Worm (Caenorhabditis elegans) whole organism, L1 larva: Measurements from ENCODE around the gene puf-5.

Experiments used
- C04F5.9 ChIP-seq: sonication (generic microtip); optimal IDR thresholded peaks from 2 replicates; lab custom pipeline; 2016; ENCODE audit warnings: missing genetic modification characterization, missing compliant biosample characterization
- C16A3.4 ChIP-seq: fragments of 150-350 bp; optimal IDR thresholded peaks from 2 replicates; lab custom pipeline; 2014; ENCODE audit warnings: missing biosample characterization, missing genetic modification characterization
- C34B4.2 ChIP-seq: sonication (generic microtip); optimal IDR thresholded peaks from 2 replicates; lab custom pipeline; 2017; ENCODE audit warnings: mild to moderate bottlenecking, missing genetic modification characterization, missing compliant biosample characterization
- F16B12.6 ChIP-seq: fragments of 150-350 bp; optimal IDR thresholded peaks from 2 replicates; lab custom pipeline; 2014; ENCODE audit warnings: missing biosample characterization, missing genetic modification characterization
- Y116A8C.19 ChIP-seq: sonication (generic microtip); optimal IDR thresholded peaks from 2 replicates; lab custom pipeline; 2016; ENCODE audit warnings: missing compliant biosample characterization, missing genetic modification characterization, borderline replicate concordance
- alr-1 ChIP-seq: fragments of 200-800 bp; sonication (Bioruptor generic); optimal IDR thresholded peaks from 2 replicates; lab custom pipeline; 2018; ENCODE audit warnings: borderline replicate concordance, mild to moderate bottlenecking, missing genetic modification characterization, missing compliant biosample characterization
- ama-1 ChIP-seq: fragments of 150-350 bp; optimal IDR thresholded peaks from 2 replicates; lab custom pipeline; 2014
- blmp-1 ChIP-seq: fragments of 150-350 bp; optimal IDR thresholded peaks from 2 replicates; lab custom pipeline; 2014; ENCODE audit warnings: missing biosample characterization, missing genetic modification characterization
- ceh-63 ChIP-seq: fragments of 200-800 bp; sonication (Bioruptor generic); optimal IDR thresholded peaks from 2 replicates; lab custom pipeline; 2018; ENCODE audit warnings: mild to moderate bottlenecking, missing genetic modification characterization, missing compliant biosample characterization
- ceh-88 ChIP-seq: fragments of 200-800 bp; sonication (Bioruptor generic); IDR thresholded peaks from 2 replicates; pipeline ENCODE4 v1.3.6; 2022; ENCODE audit warnings: missing genetic modification characterization, missing compliant biosample characterization
- ceh-90 ChIP-seq: sonication (generic microtip); optimal IDR thresholded peaks from 2 replicates; lab custom pipeline; 2016; ENCODE audit warnings: missing genetic modification characterization, missing compliant biosample characterization
- ces-1 ChIP-seq: fragments of 150-350 bp; optimal IDR thresholded peaks from 2 replicates; lab custom pipeline; 2014; ENCODE audit warnings: missing biosample characterization, missing genetic modification reagents, missing genetic modification characterization
- dpl-1 ChIP-seq, 3 experiments: fragments of 150-350 bp in 2 of 3; sonication (generic microtip) in 1 of 3; optimal IDR thresholded peaks; 2 replicates each; lab custom pipeline; 2014 to 2017; ENCODE audit warnings: missing biosample characterization in 3 of 3, missing genetic modification characterization in 3 of 3, missing genetic modification reagents in 3 of 3
- dsc-1 ChIP-seq: sonication (generic microtip); optimal IDR thresholded peaks from 2 replicates; lab custom pipeline; 2016; ENCODE audit warnings: mild to moderate bottlenecking, missing genetic modification characterization, missing compliant biosample characterization
- egl-13 ChIP-seq: sonication (generic microtip); optimal IDR thresholded peaks from 2 replicates; lab custom pipeline; 2016; ENCODE audit warnings: missing genotype, missing genetic modification reagents, missing genetic modification characterization, missing compliant biosample characterization
- egl-27 ChIP-seq, 2 experiments: fragments of 150-350 bp in 1 of 2; sonication (generic microtip); optimal IDR thresholded peaks; 3 replicates each; lab custom pipeline; 2017 to 2018; ENCODE audit warnings: missing biosample characterization in 2 of 2, missing genetic modification characterization in 2 of 2, missing genetic modification reagents in 2 of 2
- elt-2 ChIP-seq: sonication (generic microtip); optimal IDR thresholded peaks from 2 replicates; lab custom pipeline; 2016; ENCODE audit warnings: missing genetic modification characterization, mild to moderate bottlenecking, inconsistent platforms, missing compliant biosample characterization, missing genetic modification reagents
- elt-3 ChIP-seq, 6 experiments: fragments of 150-350 bp in 1 of 6; sonication (generic microtip); optimal IDR thresholded peaks; 2 replicates each; lab custom pipeline; 2017 to 2018; ENCODE audit warnings: missing biosample characterization in 6 of 6, missing genetic modification characterization in 6 of 6, inconsistent platforms in 1 of 6
- fkh-10 ChIP-seq: sonication (generic microtip); optimal IDR thresholded peaks from 2 replicates; lab custom pipeline; 2017; ENCODE audit warnings: missing biosample characterization, missing genetic modification reagents, missing genetic modification characterization
- fkh-4 ChIP-seq: sonication (generic microtip); optimal IDR thresholded peaks from 2 replicates; lab custom pipeline; 2016; ENCODE audit warnings: missing compliant biosample characterization, missing genetic modification characterization, borderline replicate concordance
- fos-1 ChIP-seq: fragments of 150-350 bp; optimal IDR thresholded peaks from 2 replicates; lab custom pipeline; 2014; ENCODE audit warnings: missing biosample characterization, missing genetic modification characterization
- hlh-4 ChIP-seq: sonication (generic microtip); optimal IDR thresholded peaks from 2 replicates; lab custom pipeline; 2016; ENCODE audit warnings: mild to moderate bottlenecking, missing genetic modification characterization, missing compliant biosample characterization
- irx-1 ChIP-seq: sonication (generic microtip); optimal IDR thresholded peaks from 2 replicates; lab custom pipeline; 2016; ENCODE audit warnings: missing genetic modification characterization, missing compliant biosample characterization
- isw-1 ChIP-seq: fragments of 200-800 bp; sonication (Bioruptor generic); IDR thresholded peaks from 2 replicates; pipeline ENCODE4 v1.3.6; 2022; ENCODE audit warnings: missing genetic modification characterization, missing compliant biosample characterization
- lin-14 ChIP-seq: fragments of 200-800 bp; sonication (Bioruptor generic); optimal IDR thresholded peaks from 2 replicates; lab custom pipeline; 2018; ENCODE audit warnings: mild to moderate bottlenecking, missing genetic modification characterization, moderate library complexity, missing compliant biosample characterization
- lin-35 ChIP-seq, 2 experiments: fragments of 150-350 bp; optimal IDR thresholded peaks; 2 replicates each; lab custom pipeline; 2014; ENCODE audit warnings: missing biosample characterization in 2 of 2, missing genetic modification characterization in 2 of 2, missing genetic modification reagents in 2 of 2
- mab-9 ChIP-seq: fragments of 200-800 bp; sonication (Bioruptor generic); IDR thresholded peaks from 2 replicates; pipeline ENCODE4 v1.3.6; 2022; ENCODE audit warnings: missing genetic modification reagents, missing genetic modification characterization, missing compliant biosample characterization
- mdl-1 ChIP-seq, 2 experiments: fragments of 150-350 bp; optimal IDR thresholded peaks; 2 replicates each; lab custom pipeline; 2014 to 2017; ENCODE audit warnings: missing biosample characterization in 2 of 2, missing genetic modification characterization in 2 of 2, inconsistent platforms in 1 of 2
- mef-2 ChIP-seq: fragments of 150-350 bp; optimal IDR thresholded peaks from 2 replicates; lab custom pipeline; 2014; ENCODE audit warnings: missing biosample characterization, missing genetic modification characterization
- nhr-19 ChIP-seq: fragments of 200-800 bp; sonication (Bioruptor generic); conservative IDR thresholded peaks from 2 replicates; pipeline ENCODE4 v1.3.6; 2022; ENCODE audit warnings: missing genetic modification characterization, missing compliant biosample characterization
- nhr-28 ChIP-seq: fragments of 150-350 bp; optimal IDR thresholded peaks from 2 replicates; lab custom pipeline; 2014; ENCODE audit warnings: missing biosample characterization, missing genetic modification characterization
- nhr-47 ChIP-seq: sonication (generic microtip); optimal IDR thresholded peaks from 2 replicates; lab custom pipeline; 2016; ENCODE audit warnings: mild to moderate bottlenecking, missing genetic modification characterization, moderate library complexity, missing compliant biosample characterization
- nhr-71 ChIP-seq: sonication (generic microtip); optimal IDR thresholded peaks from 2 replicates; lab custom pipeline; 2016; ENCODE audit warnings: mild to moderate bottlenecking, missing genetic modification characterization, moderate library complexity, missing compliant biosample characterization
- nhr-77 ChIP-seq: fragments of 150-350 bp; optimal IDR thresholded peaks from 2 replicates; lab custom pipeline; 2014; ENCODE audit warnings: missing biosample characterization, missing genetic modification characterization
- nhr-85 ChIP-seq: sonication (generic microtip); peaks from one replicate; lab custom pipeline; 2016; ENCODE audit warnings: missing genetic modification characterization, inconsistent platforms, missing compliant biosample characterization
- rnt-1 ChIP-seq: sonication (generic microtip); optimal IDR thresholded peaks from 2 replicates; lab custom pipeline; 2016; ENCODE audit warnings: mild to moderate bottlenecking, missing genetic modification characterization, moderate library complexity, missing compliant biosample characterization
- skn-1 ChIP-seq: fragments of 150-350 bp; optimal IDR thresholded peaks from 2 replicates; lab custom pipeline; 2014; ENCODE audit warnings: missing biosample characterization, missing genetic modification characterization
- snpc-4 ChIP-seq: fragments of 150-350 bp; optimal IDR thresholded peaks from 2 replicates; lab custom pipeline; 2014; ENCODE audit warnings: missing biosample characterization, missing genetic modification characterization
- snu-23 ChIP-seq: sonication (generic microtip); optimal IDR thresholded peaks from 2 replicates; lab custom pipeline; 2016; ENCODE audit warnings: missing genetic modification characterization, missing compliant biosample characterization
- sup-37 ChIP-seq: fragments of 200-800 bp; sonication (Bioruptor generic); optimal IDR thresholded peaks from 2 replicates; lab custom pipeline; 2018; ENCODE audit warnings: mild to moderate bottlenecking, missing genetic modification characterization, missing compliant biosample characterization
- tbx-2 ChIP-seq: sonication (generic microtip); optimal IDR thresholded peaks from 2 replicates; lab custom pipeline; 2016; ENCODE audit warnings: missing genetic modification characterization, missing compliant biosample characterization
- tlp-1 ChIP-seq: fragments of 150-350 bp; optimal IDR thresholded peaks from 2 replicates; lab custom pipeline; 2014; ENCODE audit warnings: missing biosample characterization, missing genetic modification characterization
- unc-130 ChIP-seq: fragments of 150-350 bp; optimal IDR thresholded peaks from 2 replicates; lab custom pipeline; 2017; ENCODE audit warnings: missing biosample characterization, missing genetic modification characterization, inconsistent platforms
- unc-62 ChIP-seq: fragments of 150-350 bp; optimal IDR thresholded peaks from 2 replicates; lab custom pipeline; 2014; ENCODE audit warnings: missing biosample characterization, missing genetic modification reagents, missing genetic modification characterization
- unc-86 ChIP-seq: sonication (generic microtip); optimal IDR thresholded peaks from 2 replicates; lab custom pipeline; 2016; ENCODE audit warnings: missing genetic modification characterization, missing compliant biosample characterization
- unc-98 ChIP-seq: fragments of 200-800 bp; sonication (Bioruptor generic); IDR thresholded peaks from 2 replicates; pipeline ENCODE4 v1.3.6; 2022; ENCODE audit warnings: missing genetic modification characterization, missing compliant biosample characterization
- vab-15 ChIP-seq: sonication (generic microtip); optimal IDR thresholded peaks from 2 replicates; lab custom pipeline; 2017; ENCODE audit warnings: missing genotype, mild to moderate bottlenecking, missing genetic modification characterization, missing compliant biosample characterization
- xbp-1 ChIP-seq: sonication (generic microtip); optimal IDR thresholded peaks from 2 replicates; lab custom pipeline; 2016; ENCODE audit warnings: missing genetic modification characterization, missing compliant biosample characterization
- zag-1 ChIP-seq: fragments of 150-350 bp; optimal IDR thresholded peaks from 2 replicates; lab custom pipeline; 2014; ENCODE audit warnings: missing biosample characterization, missing genetic modification characterization
- zip-4 ChIP-seq: fragments of 200-800 bp; sonication (Bioruptor generic); optimal IDR thresholded peaks from 2 replicates; lab custom pipeline; 2018; ENCODE audit warnings: mild to moderate bottlenecking, missing genetic modification characterization, moderate library complexity, missing compliant biosample characterization

Gene puf-5

DNA sequence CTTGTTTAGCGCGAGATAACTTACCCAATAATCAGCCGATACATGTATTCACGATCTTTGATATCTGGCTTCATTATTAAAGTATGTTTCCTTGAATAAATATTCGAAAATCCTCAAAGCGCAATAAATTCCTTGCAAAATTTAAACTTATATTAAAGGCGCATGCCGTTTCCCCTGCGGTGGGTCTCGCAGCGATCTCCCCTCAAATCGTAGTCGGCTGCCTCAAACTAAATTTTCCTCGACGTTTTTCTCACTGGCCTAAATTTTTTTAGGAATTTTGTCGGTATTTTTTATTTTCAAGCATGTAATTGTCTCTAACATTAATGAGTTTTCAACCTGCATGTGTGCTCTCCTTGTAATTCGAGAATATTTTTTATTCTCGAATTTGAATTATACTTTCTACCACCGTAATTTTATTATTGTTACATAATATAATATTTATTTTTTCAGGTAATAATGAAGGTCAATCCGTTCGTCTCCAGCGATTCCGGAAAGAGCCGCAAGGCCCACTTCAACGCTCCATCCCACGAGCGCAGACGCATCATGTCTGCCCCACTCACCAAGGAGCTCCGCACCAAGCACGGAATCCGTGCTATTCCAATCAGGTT, 27.1 kb downstream of the puf-5 start, which contains the start of the genes cpf-1 and rpl-26 (continued):
- no peak for TF ChIP-seq lin-14
- peak; percentile 44 for TF ChIP-seq nhr-47 (tag; lab: Kevin White, UChicago)
- peak; percentile 48 for TF ChIP-seq nhr-85 (tag; lab: Kevin White, UChicago)
- TF ChIP-seq egl-13, result no peak
- peak; percentile 38; the same call in 1 of the 2 replicates for TF ChIP-seq isw-1 (GFP tag; lab: Robert Waterston, UW)
- TF ChIP-seq dsc-1, result no peak
- no peak for TF ChIP-seq fkh-4
- no peak for TF ChIP-seq zip-4
- peak; percentile 70 for TF ChIP-seq nhr-71
- no peak for TF ChIP-seq ceh-90 (tag; lab: Kevin White, UChicago)
- TF ChIP-seq C04F5.9 (tag; lab: Kevin White, UChicago), result no peak
- peak; percentile 70 to 81 for TF ChIP-seq lin-35 (GFP tag; optimal IDR thresholded peaks at IDR 0.05; lab: Kevin White, UChicago)
- TF ChIP-seq zag-1, result no peak
- no peak for TF ChIP-seq elt-2 (tag; lab: Kevin White, UChicago)
- TF ChIP-seq C34B4.2, result no peak
- no peak for TF ChIP-seq ceh-88
- TF ChIP-seq unc-86 (tag; lab: Kevin White, UChicago), result peak; percentile 26
- peak; percentile 4 for TF ChIP-seq snpc-4
- TF ChIP-seq vab-15 (tag; lab: Kevin White, UChicago), result no peak
- TF ChIP-seq hlh-4 (tag; lab: Kevin White, UChicago), result no peak
- TF ChIP-seq tlp-1 (tag; lab: Kevin White, UChicago), result no peak
- no peak for TF ChIP-seq ama-1 (lab: Kevin White, UChicago)
- TF ChIP-seq sup-37 (GFP tag; lab: Kevin White, UChicago), result no peak
- TF ChIP-seq unc-130 (tag; lab: Kevin White, UChicago), result peak; percentile 56
- TF ChIP-seq snu-23, result peak; percentile 69
- TF ChIP-seq nhr-28, result no peak
- TF ChIP-seq Y116A8C.19 (tag; lab: Kevin White, UChicago), result no peak
- peak; percentile 61 for TF ChIP-seq C16A3.4 (tag; lab: Kevin White, UChicago)
- TF ChIP-seq ces-1 (GFP tag; lab: Kevin White, UChicago), result no peak
- peak; percentile 25 for TF ChIP-seq fos-1 (tag; lab: Kevin White, UChicago)
- no peak for TF ChIP-seq egl-27 (tag; optimal IDR thresholded peaks at IDR 0.05; lab: Kevin White, UChicago)
- TF ChIP-seq unc-62 (GFP tag; lab: Kevin White, UChicago), result no peak
- TF ChIP-seq nhr-19 (GFP tag; lab: Robert Waterston, UW), result peak; percentile 38
- TF ChIP-seq ceh-63 (GFP tag; lab: Kevin White, UChicago), result no peak
- TF ChIP-seq mab-9 (GFP tag; lab: Robert Waterston, UW), result no peak
- no peak for TF ChIP-seq unc-98 (GFP tag; lab: Robert Waterston, UW)
- peak; percentile 48 for TF ChIP-seq xbp-1
- no peak for TF ChIP-seq mef-2 (tag; lab: Kevin White, UChicago)
- peak in 1 of 6 experiments; percentile 84 for TF ChIP-seq elt-3 (tag; optimal IDR thresholded peaks at IDR 0.05; lab: Kevin White, UChicago)

DNA sequence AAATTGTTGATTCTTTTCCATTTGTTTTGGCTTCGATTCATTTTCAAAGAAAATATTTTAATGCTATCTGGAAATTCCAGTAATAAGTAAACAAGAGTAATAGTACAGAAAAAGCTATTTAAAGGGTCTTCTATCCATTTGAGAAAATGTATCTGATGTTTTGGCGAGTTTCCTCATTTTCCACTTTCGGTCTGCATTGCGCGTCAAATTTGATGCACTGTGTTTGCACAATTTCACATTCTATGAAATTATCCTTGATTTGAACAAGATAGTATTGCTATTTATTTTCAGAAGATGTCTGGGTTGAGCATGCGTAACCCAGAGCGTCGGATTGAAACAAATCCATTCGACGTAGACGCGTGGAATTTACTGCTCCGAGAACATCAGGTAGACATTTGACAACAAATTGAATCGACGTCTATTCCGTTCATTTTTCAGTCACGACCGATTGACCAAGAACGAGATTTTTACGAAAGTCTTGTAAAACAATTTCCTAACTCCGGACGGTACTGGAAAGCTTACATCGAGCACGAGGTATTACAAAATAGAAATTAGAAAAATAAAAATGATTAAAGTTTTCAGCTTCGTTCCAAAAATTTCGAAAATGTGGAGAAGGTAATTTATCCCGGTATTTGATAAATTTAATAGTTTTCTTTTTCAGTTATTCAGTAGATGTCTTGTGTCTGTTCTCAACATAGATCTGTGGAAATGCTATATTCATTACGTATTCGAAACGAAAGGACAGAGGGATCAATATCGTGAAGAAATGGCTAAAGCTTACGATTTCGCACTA, 28.4 kb downstream of the puf-5 start, which contains the start of gene suf-1:
suf-1 (plus strand) TSS at position 280 of the 793 bp plus-strand sequence.
- TF ChIP-seq mab-9 (GFP tag; lab: Robert Waterston, UW), result no peak
- no peak for TF ChIP-seq mdl-1 (tag; optimal IDR thresholded peaks at IDR 0.05; lab: Kevin White, UChicago)
- TF ChIP-seq skn-1 (tag; lab: Kevin White, UChicago), result no peak
- TF ChIP-seq unc-130 (tag; lab: Kevin White, UChicago), result no peak
- no peak for TF ChIP-seq tbx-2 (tag; lab: Kevin White, UChicago)
- TF ChIP-seq F16B12.6 (tag; lab: Kevin White, UChicago), result peak; percentile 78
- TF ChIP-seq nhr-77, result no peak
- no peak for TF ChIP-seq C34B4.2
- no peak for TF ChIP-seq fkh-10 (GFP tag; lab: Kevin White, UChicago)
- no peak for TF ChIP-seq ces-1 (GFP tag; lab: Kevin White, UChicago)
- TF ChIP-seq blmp-1, result peak; percentile 35
- TF ChIP-seq zag-1, result no peak
- TF ChIP-seq dpl-1 (GFP tag; optimal IDR thresholded peaks at IDR 0.05; lab: Kevin White, UChicago), result peak in 2 of 3 experiments; percentile 22 to 44
- peak; percentile 78 for TF ChIP-seq ama-1 (lab: Kevin White, UChicago)
- TF ChIP-seq irx-1 (tag; lab: Kevin White, UChicago), result no peak
- TF ChIP-seq rnt-1 (tag; lab: Kevin White, UChicago), result peak; percentile 46
- no peak for TF ChIP-seq alr-1 (tag; lab: Kevin White, UChicago)
- TF ChIP-seq zip-4, result no peak
- no peak for TF ChIP-seq lin-14
- no peak for TF ChIP-seq C04F5.9 (tag; lab: Kevin White, UChicago)
- TF ChIP-seq fos-1 (tag; lab: Kevin White, UChicago), result peak; percentile 0
- TF ChIP-seq sup-37 (GFP tag; lab: Kevin White, UChicago), result no peak
- TF ChIP-seq egl-27 (tag; optimal IDR thresholded peaks at IDR 0.05; lab: Kevin White, UChicago), result no peak
